Worm (Caenorhabditis elegans): Measurements from ENCODE around the gene frm-8.

DNA sequence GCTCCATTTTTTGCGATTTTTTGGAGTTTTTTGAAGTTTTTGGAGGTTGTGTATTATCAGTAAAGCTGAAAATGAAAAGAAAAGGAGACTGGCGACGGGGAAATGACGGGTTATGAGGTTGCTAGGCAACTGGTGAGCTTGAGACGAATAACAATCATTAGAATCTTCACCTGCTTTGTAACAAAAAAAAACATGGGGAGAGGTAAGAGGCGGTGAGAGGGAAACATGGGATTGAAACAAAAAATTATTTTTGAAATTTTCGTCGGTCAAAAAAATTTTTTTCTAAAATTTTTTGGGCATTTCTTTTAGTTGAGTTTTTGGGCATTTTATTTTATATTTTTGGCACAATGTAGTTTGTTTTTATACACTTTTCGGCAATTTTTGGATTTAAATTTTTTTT, 47.7 kb upstream of the frm-8 start, which contains the start of gene Y53G8AM.7:
- TF ChIP-seq nhr-76 (tag; optimal IDR thresholded peaks at IDR 0.05), result no peak
- TF ChIP-seq ztf-11 (tag; optimal IDR thresholded peaks at IDR 0.05), result no peak

Measured in whole organism, L1 larva.